Fruit fly (Drosophila melanogaster): Measurements from ENCODE around the gene Arts.

Arts gene

dm6 chr3L:16563361-16563760, 39.3 kb upstream of the Arts start (continued):
- no peak for TF ChIP-seq CG18476 (GFP tag; optimal IDR thresholded peaks at IDR 0.05)
- TF ChIP-seq Lpt (GFP tag; optimal IDR thresholded peaks at IDR 0.05), result no peak
- 0 out of 2 replicates have a peak, but pooled peaks have one; percentile 6 for TF ChIP-seq CG14014 (GFP tag; IDR thresholded peaks at IDR 0.05)
- peak; percentile 4; the same call in 1 of the 2 replicates for TF ChIP-seq lmd (GFP tag; IDR thresholded peaks at IDR 0.05)
- TF ChIP-seq zf30C (GFP tag; optimal IDR thresholded peaks at IDR 0.05), result no peak
- TF ChIP-seq gce (GFP tag; IDR thresholded peaks at IDR 0.05), result no peak
- TF ChIP-seq CG9932 (GFP tag; IDR thresholded peaks at IDR 0.05), result peak; percentile 3; the same call in 1 of the 2 replicates
- peak; percentile 54; the same call in 1 of the 2 replicates for TF ChIP-seq amos (GFP tag; IDR thresholded peaks at IDR 0.05; ENCODE audit: partially characterized antibody)
- 0 out of 2 replicates have a peak, but pooled peaks have one; percentile 8 for TF ChIP-seq Scr (GFP tag; IDR thresholded peaks at IDR 0.05; ENCODE audit: partially characterized antibody)
- TF ChIP-seq CTCF (GFP tag; optimal IDR thresholded peaks at IDR 0.05), result peak; percentile 95
- TF ChIP-seq grau (tag; optimal IDR thresholded peaks at IDR 0.05), result no peak
- TF ChIP-seq cwo (GFP tag; optimal IDR thresholded peaks at IDR 0.05), result no peak
- TF ChIP-seq zfh1 (GFP tag; IDR thresholded peaks at IDR 0.05), result 0 out of 3 replicates have a peak, but pooled peaks have one; percentile 51
- TF ChIP-seq Hr51 (GFP tag; optimal IDR thresholded peaks at IDR 0.05), result no peak
- TF ChIP-seq Dip2 (GFP tag; IDR thresholded peaks at IDR 0.05), result peak; percentile 94
- TF ChIP-seq knrl (GFP tag; IDR thresholded peaks at IDR 0.05; ENCODE audit: partially characterized antibody), result peak; percentile 21; the same call in 1 of the 3 replicates
- peak; percentile 92 for TF ChIP-seq E2f2 (GFP tag; IDR thresholded peaks at IDR 0.05)
- peak; percentile 96 for TF ChIP-seq CG4707 (GFP tag; optimal IDR thresholded peaks at IDR 0.05)
- peak; percentile 49; the same call in 1 of the 2 replicates for TF ChIP-seq CG32532 (GFP tag; IDR thresholded peaks at IDR 0.05)
- TF ChIP-seq sob (GFP tag; IDR thresholded peaks at IDR 0.05), result 0 out of 2 replicates have a peak, but pooled peaks have one; percentile 15
- TF ChIP-seq Sry-β (GFP tag; optimal IDR thresholded peaks at IDR 0.05), result no peak
- peak; percentile 15; the same call in 1 of the 2 replicates for TF ChIP-seq Xrp1 (GFP tag; IDR thresholded peaks at IDR 0.05)
- no peak for TF ChIP-seq CG30431 (GFP tag; optimal IDR thresholded peaks at IDR 0.05)
- no peak for TF ChIP-seq CG17328 (GFP tag; IDR thresholded peaks at IDR 0.05)
- TF ChIP-seq Lhr (GFP tag; optimal IDR thresholded peaks at IDR 0.05), result peak; percentile 19

DNA sequence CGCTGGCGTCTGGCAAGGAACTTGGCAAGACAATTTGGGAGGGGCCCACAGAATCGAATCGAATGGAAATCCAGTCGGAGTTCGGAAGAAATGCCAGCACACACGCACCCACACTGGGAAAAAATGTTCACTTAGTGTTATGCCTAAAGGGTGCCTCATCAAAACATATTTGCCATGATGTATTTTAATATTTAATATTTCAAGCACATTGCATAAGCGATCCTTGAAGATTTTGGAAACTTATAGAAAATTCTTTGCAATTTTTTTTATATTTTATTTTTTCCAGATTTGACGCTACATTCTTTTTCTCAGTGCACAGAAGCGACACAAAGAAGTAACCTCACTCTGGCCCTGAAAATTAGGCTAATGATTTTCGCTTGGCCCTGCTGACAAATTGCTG, 36.6 kb upstream of the Arts start:
- no peak for TF ChIP-seq zen2 (GFP tag; IDR thresholded peaks at IDR 0.05; ENCODE audit: partially characterized antibody)
- no peak for TF ChIP-seq mld (GFP tag; IDR thresholded peaks at IDR 0.05; ENCODE audit: partially characterized antibody)
- peak; percentile 32; the same call in 1 of the 2 replicates for TF ChIP-seq lmd (GFP tag; IDR thresholded peaks at IDR 0.05)
- no peak for TF ChIP-seq Taf1 (GFP tag; IDR thresholded peaks at IDR 0.05)
- TF ChIP-seq pho (GFP tag; optimal IDR thresholded peaks at IDR 0.05), result no peak
- TF ChIP-seq CG7786 (GFP tag; optimal IDR thresholded peaks at IDR 0.05), result no peak
- TF ChIP-seq Fer3 (tag; optimal IDR thresholded peaks at IDR 0.05), result no peak
- TF ChIP-seq Eip74EF (GFP tag; optimal IDR thresholded peaks at IDR 0.05), result no peak
- TF ChIP-seq HLH54F (GFP tag; optimal IDR thresholded peaks at IDR 0.05), result no peak
- TF ChIP-seq dm (GFP tag; optimal IDR thresholded peaks at IDR 0.05), result no peak
- TF ChIP-seq zf30C (GFP tag; optimal IDR thresholded peaks at IDR 0.05), result no peak
- no peak for TF ChIP-seq Ssrp (tag; optimal IDR thresholded peaks at IDR 0.05)
- no peak for TF ChIP-seq ERR (GFP tag; optimal IDR thresholded peaks at IDR 0.05)
- TF ChIP-seq CG2116 (GFP tag; optimal IDR thresholded peaks at IDR 0.05), result no peak
- TF ChIP-seq twi (tag; optimal IDR thresholded peaks at IDR 0.05), result no peak
- TF ChIP-seq nom (GFP tag; optimal IDR thresholded peaks at IDR 0.05), result no peak
- TF ChIP-seq Six4 (GFP tag; optimal IDR thresholded peaks at IDR 0.05), result no peak
- no peak for TF ChIP-seq Rfx (GFP tag; IDR thresholded peaks at IDR 0.05)
- no peak for TF ChIP-seq Stat92E (GFP tag; optimal IDR thresholded peaks at IDR 0.05)
- TF ChIP-seq CG9817 (tag; optimal IDR thresholded peaks at IDR 0.05), result no peak
- TF ChIP-seq CG11696 (GFP tag; IDR thresholded peaks at IDR 0.05), result no peak
- no peak for TF ChIP-seq mirr (GFP tag; optimal IDR thresholded peaks at IDR 0.05)
- no peak for TF ChIP-seq scrt (GFP tag; optimal IDR thresholded peaks at IDR 0.05)
- no peak for TF ChIP-seq kay (GFP tag; optimal IDR thresholded peaks at IDR 0.05)
- TF ChIP-seq CG6813 (GFP tag; optimal IDR thresholded peaks at IDR 0.05), result no peak
- TF ChIP-seq CG8924 (tag; optimal IDR thresholded peaks at IDR 0.05), result no peak
- no peak for TF ChIP-seq Hmx (GFP tag; optimal IDR thresholded peaks at IDR 0.05)
- TF ChIP-seq emc (GFP tag; optimal IDR thresholded peaks at IDR 0.05), result no peak

Data from whole organism, embryonic.